Worm (Caenorhabditis elegans) whole organism, L4 larva: ENCODE measurements around the gene aqp-1.

ENCODE experiments used
- R02D3.7 ChIP-seq: fragments of 150-350 bp; sonication (generic microtip); optimal IDR thresholded peaks from 3 replicates; lab custom pipeline; 2014; ENCODE audit warnings: missing biosample characterization, missing genetic modification characterization
- Y48G9A.11 ChIP-seq: fragments of 200-800 bp; sonication (Bioruptor generic); IDR thresholded peaks from 2 replicates; pipeline ENCODE4 v1.3.6; 2022; ENCODE audit warnings: missing genetic modification reagents, missing genetic modification characterization, missing compliant biosample characterization
- ZK337.2 ChIP-seq: fragments of 200-800 bp; sonication (Bioruptor generic); IDR thresholded peaks from 2 replicates; pipeline ENCODE4 v1.3.6; 2022; ENCODE audit warnings: missing genetic modification reagents, missing genetic modification characterization, missing compliant biosample characterization
- ctbp-1 ChIP-seq: fragments of 200-800 bp; sonication (Bioruptor generic); IDR thresholded peaks from 2 replicates; pipeline ENCODE4 v1.3.6; 2022; ENCODE audit warnings: missing genetic modification reagents, missing genetic modification characterization, missing compliant biosample characterization
- duxl-1 ChIP-seq: sonication (generic microtip); optimal IDR thresholded peaks from 2 replicates; lab custom pipeline; 2016; ENCODE audit warnings: mild to moderate bottlenecking, missing genetic modification characterization, moderate library complexity, missing compliant biosample characterization; ENCODE audit not compliant: poor library complexity
- lim-7 ChIP-seq: fragments of 200-800 bp; sonication (Bioruptor generic); IDR thresholded peaks from 2 replicates; pipeline ENCODE4 v1.3.6; 2022; ENCODE audit warnings: missing genetic modification characterization, missing compliant biosample characterization
- lin-15B ChIP-seq: fragments of 150-350 bp; sonication (generic microtip); optimal IDR thresholded peaks from 3 replicates; lab custom pipeline; 2014; ENCODE audit warnings: missing biosample characterization, missing genetic modification characterization
- lin-38 ChIP-seq: fragments of 200-800 bp; sonication (Bioruptor generic); IDR thresholded peaks from 2 replicates; pipeline ENCODE4 v1.3.6; 2022; ENCODE audit warnings: missing genetic modification reagents, missing genetic modification characterization, missing compliant biosample characterization
- madf-9 ChIP-seq: fragments of 200-800 bp; sonication (Bioruptor generic); conservative IDR thresholded peaks from 2 replicates; pipeline ENCODE4 v1.3.6; 2022; ENCODE audit warnings: missing genetic modification reagents, missing genetic modification characterization, missing compliant biosample characterization
- nhr-237 ChIP-seq: sonication (generic microtip); optimal IDR thresholded peaks from 2 replicates; lab custom pipeline; 2017; ENCODE audit warnings: missing biosample characterization, missing genetic modification characterization
- pha-4 ChIP-seq, 2 experiments: fragments of 150-350 bp in 1 of 2; fragments of 200-800 bp in 1 of 2; sonication (Bioruptor generic) in 1 of 2; IDR thresholded peaks in 1 of 2; optimal IDR thresholded peaks in 1 of 2; 2 replicates each; pipeline versions ENCODE4 v1.3.6 to Lab custom; 2014 to 2022; ENCODE audit warnings: missing genetic modification characterization in 2 of 2, missing genetic modification reagents in 2 of 2, missing biosample characterization in 1 of 2, missing compliant biosample characterization in 1 of 2
- unc-130 ChIP-seq: sonication (generic microtip); optimal IDR thresholded peaks from 2 replicates; lab custom pipeline; 2016; ENCODE audit warnings: missing genetic modification reagents, missing genetic modification characterization, missing compliant biosample characterization
- ztf-11 ChIP-seq: fragments of 150-350 bp; optimal IDR thresholded peaks from 2 replicates; lab custom pipeline; 2014; ENCODE audit warnings: missing biosample characterization, missing genetic modification characterization

DNA sequence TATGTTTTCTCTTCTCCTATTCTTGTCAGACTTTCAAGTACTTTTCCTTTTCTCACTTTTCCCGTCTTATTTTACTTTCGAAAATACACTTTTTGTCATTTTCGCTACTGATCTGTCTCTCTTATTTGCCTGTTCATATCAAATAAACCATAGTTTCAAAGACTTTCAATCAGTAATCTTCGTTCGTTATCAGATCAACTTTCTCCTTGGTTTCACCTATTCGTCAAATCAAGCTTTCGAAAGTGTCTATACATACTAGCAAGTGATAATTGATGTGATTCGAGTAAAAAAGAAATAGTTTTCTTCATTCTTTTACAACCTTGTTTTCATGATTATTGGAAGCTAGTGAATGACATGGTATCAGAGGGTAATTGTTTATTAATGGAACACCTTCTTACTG is 4.6 kb upstream of the aqp-1 start:
- no peak for TF ChIP-seq madf-9
- no peak for TF ChIP-seq R02D3.7 (tag; lab: Kevin White, UChicago)
- no peak for TF ChIP-seq pha-4 (GFP tag; IDR thresholded peaks at IDR 0.05; lab: Robert Waterston, UW)
- no peak for TF ChIP-seq pha-4 (tag; optimal IDR thresholded peaks at IDR 0.05; lab: Kevin White, UChicago)
- no peak for TF ChIP-seq unc-130 (GFP tag; lab: Kevin White, UChicago)
- no peak for TF ChIP-seq duxl-1 (tag; lab: Kevin White, UChicago)
- no peak for TF ChIP-seq ZK337.2 (GFP tag; lab: Robert Waterston, UW)
- no peak for TF ChIP-seq ctbp-1 (GFP tag; lab: Robert Waterston, UW)
- TF ChIP-seq lim-7 (GFP tag; lab: Robert Waterston, UW) = no peak
- no peak for TF ChIP-seq Y48G9A.11 (GFP tag; lab: Robert Waterston, UW)
- TF ChIP-seq nhr-237 = no peak
- no peak for TF ChIP-seq ztf-11 (tag; lab: Kevin White, UChicago)
- no peak for TF ChIP-seq lin-15B (tag; lab: Kevin White, UChicago)
- TF ChIP-seq lin-38 (GFP tag; lab: Robert Waterston, UW) = no peak
